Worm (Caenorhabditis elegans): ENCODE measurements around the gene H04J21.1.

H04J21.1 gene

ce11 chrIII:2329336-2329735 is 42.4 kb downstream of the H04J21.1 start, which contains the start of gene Y54F10BM.12:
TSS of gene Y54F10BM.12 (minus strand) at chrIII:2329679.
- TF ChIP-seq nhr-6 (tag; optimal IDR thresholded peaks at IDR 0.05) (no peak), dmd-4 (tag; optimal IDR thresholded peaks at IDR 0.05) (no peak), lin-11 (tag; optimal IDR thresholded peaks at IDR 0.05) (no peak), nhr-10 (tag; optimal IDR thresholded peaks at IDR 0.05) (no peak), elt-3 (tag; optimal IDR thresholded peaks at IDR 0.05) (no peak), nhr-237 (tag; optimal IDR thresholded peaks at IDR 0.05) (no peak)

- TF ChIP-seq nhr-25 (tag; optimal IDR thresholded peaks at IDR 0.05) (no peak), peb-1 (tag; optimal IDR thresholded peaks at IDR 0.05) (no peak), nhr-10 (tag; optimal IDR thresholded peaks at IDR 0.05) (no peak), C34F6.9 (tag; optimal IDR thresholded peaks at IDR 0.05) (no peak), sma-9 (GFP tag; optimal IDR thresholded peaks at IDR 0.05) (no peak), sma-9 (tag; optimal IDR thresholded peaks at IDR 0.05) (no peak), ztf-1 (GFP tag; conservative IDR thresholded peaks at IDR 0.05) (no peak), egl-27 (tag; optimal IDR thresholded peaks at IDR 0.05) (no peak), nhr-77 (tag; optimal IDR thresholded peaks at IDR 0.05) (no peak)
These were observed 43.2 kb downstream of the H04J21.1 start for ce11 chrIII:2328612-2329011.

- TF ChIP-seq ztf-1 (GFP tag; conservative IDR thresholded peaks at IDR 0.05) (no peak), F13H6.1 (tag; optimal IDR thresholded peaks at IDR 0.05) (no peak), lsy-2 (tag; optimal IDR thresholded peaks at IDR 0.05) (no peak), lin-11 (tag; optimal IDR thresholded peaks at IDR 0.05) (no peak), nhr-23 (tag; optimal IDR thresholded peaks at IDR 0.05) (no peak), nhr-11 (tag; optimal IDR thresholded peaks at IDR 0.05) (no peak), peb-1 (tag; optimal IDR thresholded peaks at IDR 0.05) (no peak), alr-1 (tag; optimal IDR thresholded peaks at IDR 0.05) (no peak), unc-62 (GFP tag; optimal IDR thresholded peaks at IDR 0.05) (no peak), mdl-1 (tag; optimal IDR thresholded peaks at IDR 0.05) (no peak), elt-1 (tag; optimal IDR thresholded peaks at IDR 0.05) (no peak), nhr-10 (tag; optimal IDR thresholded peaks at IDR 0.05) (no peak), dmd-4 (tag; optimal IDR thresholded peaks at IDR 0.05) (no peak), unc-55 (GFP tag; optimal IDR thresholded peaks at IDR 0.05) (no peak), lin-39 (tag; optimal IDR thresholded peaks at IDR 0.05) (no peak), C34F6.9 (tag; optimal IDR thresholded peaks at IDR 0.05) (no peak), nhr-237 (tag; optimal IDR thresholded peaks at IDR 0.05) (no peak), lin-13 (GFP tag; optimal IDR thresholded peaks at IDR 0.05) (no peak)
These were observed 47.1 kb downstream of the H04J21.1 start for ce11 chrIII:2324703-2325102.

All from whole organism, L2 larva.